Worm (Caenorhabditis elegans) whole organism, midembryonic: ENCODE measurements around the gene cest-24.

Source experiments
- T22C8.4 ChIP-seq: fragments of 200-800 bp; sonication (Bioruptor generic); IDR thresholded peaks from 2 replicates; pipeline ENCODE4 v1.3.6; 2022; ENCODE audit warnings: missing genetic modification characterization, missing compliant biosample characterization
- cog-1 ChIP-seq: sonication (generic microtip); optimal IDR thresholded peaks from 2 replicates; lab custom pipeline; 2016; ENCODE audit warnings: missing genetic modification characterization, missing compliant biosample characterization
- flt-1 ChIP-seq: fragments of 200-800 bp; sonication (Bioruptor generic); IDR thresholded peaks from 2 replicates; pipeline ENCODE4 v1.3.6; 2022; ENCODE audit warnings: missing genetic modification characterization, missing compliant biosample characterization
- klf-2 ChIP-seq: fragments of 200-800 bp; sonication (Bioruptor generic); conservative IDR thresholded peaks from 2 replicates; pipeline ENCODE4 v1.3.6; 2022; ENCODE audit warnings: missing genetic modification reagents, missing genetic modification characterization, missing compliant biosample characterization
- med-1 ChIP-seq: sonication (generic microtip); optimal IDR thresholded peaks from 2 replicates; lab custom pipeline; 2017; ENCODE audit warnings: missing genetic modification characterization, mild to moderate bottlenecking, missing compliant biosample characterization, antibody characterized with exemption, missing genetic modification reagents; ENCODE audit not compliant: insufficient read depth
- ref-1 ChIP-seq: fragments of 200-800 bp; sonication (Bioruptor generic); conservative IDR thresholded peaks from 2 replicates; pipeline ENCODE4 v1.3.6; 2022; ENCODE audit warnings: missing genetic modification reagents, missing genetic modification characterization, missing compliant biosample characterization
- tab-1 ChIP-seq: fragments of 200-800 bp; sonication (Bioruptor generic); IDR thresholded peaks from 2 replicates; pipeline ENCODE4 v1.3.6; 2022; ENCODE audit warnings: missing genetic modification characterization, missing compliant biosample characterization
- ztf-23 ChIP-seq: fragments of 200-800 bp; sonication (Bioruptor generic); IDR thresholded peaks from 2 replicates; pipeline ENCODE4 v1.3.6; 2022; ENCODE audit warnings: missing genetic modification reagents, missing genetic modification characterization, missing compliant biosample characterization
- ztf-29 ChIP-seq: fragments of 200-800 bp; sonication (Bioruptor generic); IDR thresholded peaks from 2 replicates; pipeline ENCODE4 v1.3.6; 2022; ENCODE audit warnings: missing genetic modification reagents, missing genetic modification characterization, missing compliant biosample characterization

ce11 chrV:6355975-6356441 lies 39.3 kb downstream of the cest-24 start, which contains the start of gene bcl-11:
- TF ChIP-seq cog-1, result no peak
- TF ChIP-seq T22C8.4 (GFP tag; lab: Robert Waterston, UW), result no peak
- TF ChIP-seq ztf-23 (GFP tag; lab: Robert Waterston, UW), result no peak
- TF ChIP-seq tab-1 (GFP tag; lab: Robert Waterston, UW), result no peak
- TF ChIP-seq ref-1 (GFP tag; lab: Robert Waterston, UW), result no peak
- no peak for TF ChIP-seq med-1 (GFP tag; lab: Kevin White, UChicago)
- no peak for TF ChIP-seq klf-2 (GFP tag; lab: Robert Waterston, UW)
- no peak for TF ChIP-seq flt-1 (GFP tag; lab: Robert Waterston, UW)
- TF ChIP-seq ztf-29 (GFP tag; lab: Robert Waterston, UW), result no peak
